Fruit fly (Drosophila melanogaster) whole organism, embryonic: ENCODE data around the gene DZIP1.

Source experiments
- Aef1 ChIP-seq: fragments of 200-800 bp; sonication (Bioruptor generic); IDR thresholded peaks from 3 replicates; pipeline ENCODE4 v1.3.6; 2022; ENCODE audit warnings: missing biosample characterization, missing genetic modification characterization
- Atf6 ChIP-seq: fragments of 200-800 bp; sonication (Bioruptor generic); IDR thresholded peaks from 2 replicates; pipeline ENCODE4 v1.3.6; 2022; ENCODE audit warnings: missing biosample characterization, missing genetic modification characterization
- C15 ChIP-seq: fragments of 200-800 bp; sonication (Bioruptor generic); IDR thresholded peaks from 3 replicates; pipeline ENCODE4 v1.3.6; 2022; ENCODE audit warnings: missing biosample characterization, missing genetic modification characterization
- CG10543 ChIP-seq: fragments of 200-800 bp; sonication (Bioruptor generic); optimal IDR thresholded peaks from 3 replicates; lab custom pipeline; 2017; ENCODE audit warnings: missing biosample characterization, mild to moderate bottlenecking, missing genetic modification characterization, moderate library complexity
- CG13624 ChIP-seq: fragments of 200-800 bp; sonication (Bioruptor generic); optimal IDR thresholded peaks from 2 replicates; lab custom pipeline; 2016; ENCODE audit warnings: missing biosample characterization, missing genetic modification characterization
- CG14014 ChIP-seq: fragments of 200-800 bp; sonication (Bioruptor generic); IDR thresholded peaks from 2 replicates; pipeline ENCODE4 v1.3.6; 2022; ENCODE audit warnings: missing biosample characterization, missing genetic modification characterization
- CG14667 ChIP-seq: fragments of 200-800 bp; sonication (Bioruptor generic); IDR thresholded peaks from 2 replicates; pipeline ENCODE4 v1.3.6; 2022; ENCODE audit warnings: missing biosample characterization, missing genetic modification characterization
- CG17186 ChIP-seq: fragments of 200-800 bp; sonication (Bioruptor generic); optimal IDR thresholded peaks from 3 replicates; lab custom pipeline; 2017; ENCODE audit warnings: missing biosample characterization, missing genetic modification reagents, missing genetic modification characterization
- CG17359 ChIP-seq: fragments of 200-800 bp; sonication (Bioruptor generic); optimal IDR thresholded peaks from 3 replicates; lab custom pipeline; 2018; ENCODE audit warnings: missing biosample characterization, mild to moderate bottlenecking, missing genetic modification characterization, moderate library complexity
- CG18011 ChIP-seq: fragments of 200-800 bp; sonication (Bioruptor generic); optimal IDR thresholded peaks from 2 replicates; lab custom pipeline; 2017; ENCODE audit warnings: missing biosample characterization, missing genetic modification characterization, mild to moderate bottlenecking, moderate library complexity, missing genotype
- CG18599 ChIP-seq: fragments of 200-800 bp; sonication (Bioruptor generic); optimal IDR thresholded peaks from 3 replicates; lab custom pipeline; 2017; ENCODE audit warnings: missing biosample characterization, missing genetic modification characterization, mild to moderate bottlenecking, moderate library complexity, missing genetic modification reagents
- CG3065 ChIP-seq: fragments of 200-800 bp; sonication (Bioruptor generic); optimal IDR thresholded peaks from 2 replicates; lab custom pipeline; 2016; ENCODE audit warnings: missing biosample characterization, missing genetic modification characterization
- CG31365 ChIP-seq: fragments of 200-800 bp; sonication (Bioruptor generic); optimal IDR thresholded peaks from 2 replicates; lab custom pipeline; 2018; ENCODE audit warnings: missing biosample characterization, mild to moderate bottlenecking, missing genetic modification characterization
- CG34224 ChIP-seq: fragments of 200-800 bp; sonication (Bioruptor generic); IDR thresholded peaks from 3 replicates; pipeline ENCODE4 v1.3.6; 2022; ENCODE audit warnings: missing biosample characterization, missing genetic modification characterization; ENCODE audit not compliant: partially characterized antibody
- CG4730 ChIP-seq: fragments of 200-800 bp; sonication (Bioruptor generic); IDR thresholded peaks from 2 replicates; pipeline ENCODE4 v1.3.6; 2022; ENCODE audit warnings: missing biosample characterization, missing genetic modification characterization
- CG4854 ChIP-seq: fragments of 200-800 bp; sonication (Bioruptor generic); optimal IDR thresholded peaks from 2 replicates; lab custom pipeline; 2016; ENCODE audit warnings: missing biosample characterization, missing genetic modification characterization, inconsistent platforms
- CG5245 ChIP-seq: fragments of 200-800 bp; sonication (Bioruptor generic); optimal IDR thresholded peaks from 3 replicates; lab custom pipeline; 2016; ENCODE audit warnings: missing biosample characterization, missing genetic modification characterization
- CG6765 ChIP-seq: fragments of 200-800 bp; sonication (Bioruptor generic); optimal IDR thresholded peaks from 3 replicates; lab custom pipeline; 2017; ENCODE audit warnings: missing biosample characterization, mild to moderate bottlenecking, missing genetic modification characterization
- CG7357 ChIP-seq: fragments of 200-800 bp; sonication (Bioruptor generic); IDR thresholded peaks from 3 replicates; pipeline ENCODE4 v1.3.6; 2022; ENCODE audit warnings: missing biosample characterization, missing genetic modification characterization
- CG7786 ChIP-seq: fragments of 200-800 bp; sonication (Bioruptor generic); optimal IDR thresholded peaks from 2 replicates; lab custom pipeline; 2016; ENCODE audit warnings: missing biosample characterization, missing genetic modification characterization
- CG7839 ChIP-seq: fragments of 200-800 bp; sonication (Bioruptor generic); optimal IDR thresholded peaks from 3 replicates; lab custom pipeline; 2018; ENCODE audit warnings: missing biosample characterization, mild to moderate bottlenecking, missing genetic modification characterization, moderate library complexity
- CG8290 ChIP-seq, 3 experiments: fragments of 200-800 bp; sonication (Bioruptor generic); optimal IDR thresholded peaks; 2 replicates each; lab custom pipeline; 2016 to 2019; ENCODE audit warnings: missing biosample characterization in 3 of 3, missing genetic modification characterization in 3 of 3, mild to moderate bottlenecking in 2 of 3, moderate library complexity in 1 of 3
- D19B ChIP-seq: fragments of 200-800 bp; sonication (Bioruptor generic); optimal IDR thresholded peaks from 2 replicates; lab custom pipeline; 2017; ENCODE audit warnings: missing biosample characterization, mild to moderate bottlenecking, missing genetic modification characterization
- ERR ChIP-seq: fragments of 200-800 bp; sonication (Bioruptor generic); optimal IDR thresholded peaks from 2 replicates; lab custom pipeline; 2016; ENCODE audit warnings: missing biosample characterization, missing genetic modification characterization
- Hmx ChIP-seq: fragments of 200-800 bp; sonication (Bioruptor generic); optimal IDR thresholded peaks from 2 replicates; lab custom pipeline; 2016; ENCODE audit warnings: missing biosample characterization, missing genetic modification characterization
- Hr39 ChIP-seq: fragments of >200 bp; optimal IDR thresholded peaks from 2 replicates; lab custom pipeline; 2017
- Oli ChIP-seq: fragments of 200-800 bp; sonication (Bioruptor generic); optimal IDR thresholded peaks from 2 replicates; lab custom pipeline; 2018; ENCODE audit warnings: missing biosample characterization, mild to moderate bottlenecking, missing genetic modification characterization, moderate library complexity
- Ravus ChIP-seq: fragments of 200-800 bp; sonication (Bioruptor generic); IDR thresholded peaks from 2 replicates; pipeline ENCODE4 v1.3.6; 2022; ENCODE audit warnings: missing biosample characterization, missing genetic modification characterization
- Sox102F ChIP-seq: fragments of 200-800 bp; sonication (Bioruptor generic); optimal IDR thresholded peaks from 2 replicates; lab custom pipeline; 2018; ENCODE audit warnings: missing biosample characterization, mild to moderate bottlenecking, missing genetic modification characterization, moderate library complexity
- Spps ChIP-seq: fragments of 200-800 bp; sonication (Bioruptor generic); optimal IDR thresholded peaks from 2 replicates; lab custom pipeline; 2018; ENCODE audit warnings: missing biosample characterization, mild to moderate bottlenecking, missing genetic modification characterization
- Ssrp ChIP-seq: fragments of 200-800 bp; sonication (Bioruptor generic); optimal IDR thresholded peaks from 2 replicates; lab custom pipeline; 2018; ENCODE audit warnings: missing biosample characterization, mild to moderate bottlenecking, missing genetic modification characterization, moderate library complexity
- Tbp ChIP-seq: fragments of >200 bp; optimal IDR thresholded peaks from 2 replicates; lab custom pipeline; 2018; ENCODE audit warnings: missing biosample characterization, missing genetic modification characterization
- Trl ChIP-seq, 3 experiments: fragments of >200 bp in 2 of 3; fragments of 200-800 bp in 1 of 3; sonication (Bioruptor generic) in 1 of 3; optimal IDR thresholded peaks; 2 replicates in 1 of 3; 3 replicates in 2 of 3; lab custom pipeline; 2016 to 2017; ENCODE audit warnings: missing biosample characterization in 1 of 3, missing genetic modification characterization in 1 of 3
- ash1 ChIP-seq: fragments of 200-800 bp; sonication (Bioruptor generic); optimal IDR thresholded peaks from 2 replicates; lab custom pipeline; 2018; ENCODE audit warnings: missing biosample characterization, mild to moderate bottlenecking, missing genetic modification characterization
- ci ChIP-seq: fragments of 200-800 bp; sonication (Bioruptor generic); IDR thresholded peaks from 3 replicates; pipeline ENCODE4 v1.3.6; 2022; ENCODE audit warnings: missing biosample characterization, missing genetic modification characterization
- gce ChIP-seq: fragments of 200-800 bp; sonication (Bioruptor generic); IDR thresholded peaks from 3 replicates; pipeline ENCODE4 v1.3.6; 2022; ENCODE audit warnings: missing biosample characterization, missing genetic modification characterization
- gem ChIP-seq: fragments of 200-800 bp; sonication (Bioruptor generic); optimal IDR thresholded peaks from 2 replicates; lab custom pipeline; 2019; ENCODE audit warnings: missing biosample characterization, mild to moderate bottlenecking, missing genetic modification characterization, moderate library complexity
- h ChIP-seq: fragments of >200 bp; optimal IDR thresholded peaks from 2 replicates; lab custom pipeline; 2017
- jigr1 ChIP-seq: fragments of 200-800 bp; sonication (Bioruptor generic); IDR thresholded peaks from 3 replicates; pipeline ENCODE4 v1.3.6; 2022; ENCODE audit warnings: missing biosample characterization, missing genetic modification characterization
- nerfin-1 ChIP-seq: fragments of 200-800 bp; sonication (Bioruptor generic); optimal IDR thresholded peaks from 3 replicates; lab custom pipeline; 2019; ENCODE audit warnings: missing biosample characterization, mild to moderate bottlenecking, missing genetic modification characterization, moderate library complexity
- nerfin-2 ChIP-seq: fragments of 200-800 bp; sonication (Bioruptor generic); IDR thresholded peaks from 2 replicates; pipeline ENCODE4 v1.3.6; 2022; ENCODE audit warnings: missing biosample characterization, missing genetic modification characterization; ENCODE audit not compliant: partially characterized antibody
- oc ChIP-seq: fragments of 200-800 bp; sonication (Bioruptor generic); optimal IDR thresholded peaks from 2 replicates; lab custom pipeline; 2018; ENCODE audit warnings: missing biosample characterization, mild to moderate bottlenecking, missing genetic modification characterization, moderate library complexity
- pfk ChIP-seq: fragments of 200-800 bp; sonication (Bioruptor generic); optimal IDR thresholded peaks from 2 replicates; lab custom pipeline; 2018; ENCODE audit warnings: missing biosample characterization, mild to moderate bottlenecking, missing genetic modification characterization, moderate library complexity
- prd ChIP-seq, 3 experiments: fragments of >200 bp in 2 of 3; fragments of 200-800 bp in 1 of 3; sonication (Bioruptor generic) in 1 of 3; optimal IDR thresholded peaks in 2 of 3; IDR thresholded peaks in 1 of 3; 2 replicates in 2 of 3; 3 replicates in 1 of 3; pipeline versions ENCODE4 v1.3.6 to Lab custom; 2017 to 2022; ENCODE audit warnings: missing biosample characterization in 1 of 3, missing genetic modification characterization in 1 of 3
- ranshi ChIP-seq: fragments of 200-800 bp; sonication (Bioruptor generic); IDR thresholded peaks from 2 replicates; pipeline ENCODE4 v1.3.6; 2022; ENCODE audit warnings: missing biosample characterization, missing genetic modification characterization
- sens ChIP-seq: fragments of 200-800 bp; sonication (Bioruptor generic); peaks from one replicate; lab custom pipeline; 2016; ENCODE audit warnings: missing biosample characterization, missing genetic modification characterization
- sqz ChIP-seq: fragments of 200-800 bp; sonication (Bioruptor generic); optimal IDR thresholded peaks from 3 replicates; lab custom pipeline; 2018; ENCODE audit warnings: missing biosample characterization, mild to moderate bottlenecking, missing genetic modification characterization
- sr ChIP-seq: fragments of 200-800 bp; sonication (Bioruptor generic); IDR thresholded peaks from 3 replicates; pipeline ENCODE4 v1.3.6; 2022; ENCODE audit warnings: missing biosample characterization, missing genetic modification characterization
- tap ChIP-seq: fragments of 200-800 bp; optimal IDR thresholded peaks from 3 replicates; lab custom pipeline; 2019; ENCODE audit warnings: missing biosample characterization, mild to moderate bottlenecking, missing genetic modification characterization, moderate library complexity
- tio ChIP-seq: fragments of 200-800 bp; sonication (Bioruptor generic); optimal IDR thresholded peaks from 2 replicates; lab custom pipeline; 2017; ENCODE audit warnings: missing biosample characterization, missing genetic modification characterization, inconsistent platforms

Gene DZIP1

DNA sequence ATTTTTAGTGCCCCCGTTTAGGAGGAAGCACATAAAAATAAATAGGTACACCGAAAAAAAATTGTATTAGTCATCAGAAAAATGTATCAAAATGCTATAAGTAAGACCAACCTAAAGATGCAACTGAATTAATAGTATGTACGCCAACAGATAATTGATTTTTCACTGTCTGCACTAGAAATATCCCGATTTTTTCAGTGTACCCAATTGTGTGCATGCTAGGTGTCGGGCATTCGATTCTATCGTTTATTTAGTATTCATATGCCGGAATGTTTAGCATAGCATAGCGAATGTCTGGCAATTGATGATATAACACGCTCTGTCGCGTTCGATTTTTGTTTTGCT, 52.3 kb downstream of the DZIP1 start (continued):
- TF ChIP-seq CG6765 (GFP tag; lab: Kevin White, UChicago): peak; percentile 77
- TF ChIP-seq Trl (optimal IDR thresholded peaks at IDR 0.05; lab: Kevin White, UChicago): no peak
- peak; percentile 93 for TF ChIP-seq Trl (GFP tag; optimal IDR thresholded peaks at IDR 0.05; lab: Kevin White, UChicago)
- peak; percentile 88 for TF ChIP-seq ERR (GFP tag; lab: Kevin White, UChicago)
- peak; percentile 26 for TF ChIP-seq CG8290 (GFP tag; optimal IDR thresholded peaks at IDR 0.05; lab: Kevin White, UChicago)
- peak in 1 of 2 experiments; percentile 95 for TF ChIP-seq CG8290 (tag; optimal IDR thresholded peaks at IDR 0.05; lab: Kevin White, UChicago)
- peak; percentile 85 for TF ChIP-seq CG14014 (GFP tag; lab: Robert Waterston, UW)
- peak; percentile 62 for TF ChIP-seq CG3065 (GFP tag; lab: Kevin White, UChicago)
- peak; percentile 84 for TF ChIP-seq CG7786 (GFP tag; lab: Kevin White, UChicago)
- no peak for TF ChIP-seq Tbp (GFP tag; lab: Kevin White, UChicago)
- no peak for TF ChIP-seq prd (optimal IDR thresholded peaks at IDR 0.05; lab: Kevin White, UChicago)
- peak; percentile 91 for TF ChIP-seq prd (GFP tag; IDR thresholded peaks at IDR 0.05; lab: Robert Waterston, UW)
- TF ChIP-seq CG17359 (tag; lab: Kevin White, UChicago): peak; percentile 82
- TF ChIP-seq Ssrp (tag; lab: Kevin White, UChicago): peak; percentile 83
- TF ChIP-seq CG4854 (GFP tag; lab: Kevin White, UChicago): peak; percentile 82
- peak; percentile 90 for TF ChIP-seq Atf6
- TF ChIP-seq ranshi (GFP tag; lab: Robert Waterston, UW): peak; percentile 87; the same call in 1 of the 2 replicates
- peak; percentile 98 for TF ChIP-seq CG13624 (GFP tag; lab: Kevin White, UChicago)
- peak; percentile 94 for TF ChIP-seq Sox102F (GFP tag; lab: Kevin White, UChicago)
- TF ChIP-seq h (lab: Kevin White, UChicago): no peak
- peak; percentile 25 for TF ChIP-seq CG17186 (GFP tag; lab: Kevin White, UChicago)
- TF ChIP-seq CG18011 (GFP tag; lab: Kevin White, UChicago): peak; percentile 73
- TF ChIP-seq C15 (GFP tag; lab: Robert Waterston, UW): peak; percentile 67; the same call in 1 of the 3 replicates
- TF ChIP-seq Hmx (GFP tag; lab: Kevin White, UChicago): peak; percentile 63
- peak; percentile 26 for TF ChIP-seq Spps (tag; lab: Kevin White, UChicago)
- TF ChIP-seq Ravus: peak; percentile 83
- TF ChIP-seq nerfin-2 (GFP tag; lab: Robert Waterston, UW): no peak
- TF ChIP-seq pfk (GFP tag; lab: Kevin White, UChicago): no peak
- TF ChIP-seq sqz (GFP tag; lab: Kevin White, UChicago): peak; percentile 46
- TF ChIP-seq oc (tag; lab: Kevin White, UChicago): peak; percentile 76
- peak; percentile 68; the same call in 1 of the 3 replicates for TF ChIP-seq sr (GFP tag; lab: Robert Waterston, UW)
- peak; percentile 91 for TF ChIP-seq Oli (tag; lab: Kevin White, UChicago)
- TF ChIP-seq CG18599 (GFP tag; lab: Kevin White, UChicago): peak; percentile 85
- TF ChIP-seq CG4730 (GFP tag; lab: Robert Waterston, UW): peak; percentile 74; the same call in 1 of the 2 replicates
- TF ChIP-seq D19B (GFP tag; lab: Kevin White, UChicago): peak; percentile 86
- TF ChIP-seq tio: peak; percentile 82
- TF ChIP-seq CG10543 (GFP tag; lab: Kevin White, UChicago): peak; percentile 67
- TF ChIP-seq jigr1 (GFP tag; lab: Robert Waterston, UW): no peak
- TF ChIP-seq CG5245 (GFP tag; lab: Kevin White, UChicago): peak; percentile 86
- peak; percentile 96 for TF ChIP-seq ci
- TF ChIP-seq CG31365 (tag; lab: Kevin White, UChicago): peak; percentile 61
- TF ChIP-seq gce (GFP tag; lab: Robert Waterston, UW): peak; percentile 79; the same call in 2 of the 3 replicates
- peak; percentile 92 for TF ChIP-seq gem (tag; lab: Kevin White, UChicago)
- no peak for TF ChIP-seq Hr39 (lab: Kevin White, UChicago)
- peak; percentile 75 for TF ChIP-seq nerfin-1 (tag; lab: Kevin White, UChicago)
- TF ChIP-seq Aef1: peak; percentile 88
- TF ChIP-seq tap: peak; percentile 85
- no peak for TF ChIP-seq ash1
- no peak for TF ChIP-seq CG34224 (GFP tag; lab: Robert Waterston, UW)
- no peak; the same call in 1 of the 2 replicates for TF ChIP-seq CG14667 (GFP tag; lab: Robert Waterston, UW)
- peak; percentile 76 for TF ChIP-seq CG7357 (GFP tag; lab: Robert Waterston, UW)
- TF ChIP-seq CG7839 (tag; lab: Kevin White, UChicago): peak; percentile 90
- peak; percentile 98 for TF ChIP-seq sens
